Worm (Caenorhabditis elegans): ENCODE data around the gene cut-2.

- TF ChIP-seq pha-4 (tag; optimal IDR thresholded peaks at IDR 0.05) (peak; percentile 10), tbx-2 (tag; optimal IDR thresholded peaks at IDR 0.05) (no peak), unc-39 (tag; optimal IDR thresholded peaks at IDR 0.05) (no peak), jun-1 (tag; optimal IDR thresholded peaks at IDR 0.05) (no peak), fos-1 (tag; optimal IDR thresholded peaks at IDR 0.05) (no peak), elt-3 (tag; optimal IDR thresholded peaks at IDR 0.05) (no peak), ama-1 (optimal IDR thresholded peaks at IDR 0.05) (no peak), lin-39 (tag; optimal IDR thresholded peaks at IDR 0.05) (no peak), snpc-4 (tag; optimal IDR thresholded peaks at IDR 0.05) (no peak), ceh-9 (tag; optimal IDR thresholded peaks at IDR 0.05) (no peak)
Measured at ce11 chrV:13406032-13406431, 8.7 kb upstream of the cut-2 start, which contains the start of gene cutl-1.

Data from whole organism, L3 larva.